Worm (Caenorhabditis elegans): ENCODE measurements around the gene nceh-1.

The nceh-1 gene

DNA sequence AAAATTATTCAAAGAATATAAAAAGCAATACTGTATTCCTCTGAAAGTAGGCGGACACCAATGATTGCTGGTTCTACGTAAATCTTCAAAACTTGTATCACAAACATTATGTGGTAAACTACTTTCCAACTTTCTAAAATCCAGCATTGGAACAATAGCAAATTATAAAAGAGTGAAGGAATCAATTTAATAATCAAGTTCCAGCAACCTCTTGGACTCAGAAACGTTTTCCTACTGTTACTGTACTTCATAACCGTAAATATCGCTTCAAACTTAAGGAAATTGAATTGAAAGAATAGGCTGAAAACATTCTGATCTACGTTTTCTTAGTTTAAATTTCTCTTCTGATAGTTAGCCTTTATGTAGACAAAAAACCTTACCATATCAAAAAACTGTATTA, 26.4 kb downstream of the nceh-1 start:
- TF ChIP-seq ceh-24 (tag; optimal IDR thresholded peaks at IDR 0.05) (no peak), ahr-1 (tag; optimal IDR thresholded peaks at IDR 0.05) (no peak), elt-4 (tag; optimal IDR thresholded peaks at IDR 0.05) (no peak), ceh-45 (GFP tag; IDR thresholded peaks at IDR 0.05) (no peak), fkh-10 (GFP tag; optimal IDR thresholded peaks at IDR 0.05) (no peak), tbx-7 (tag; optimal IDR thresholded peaks at IDR 0.05) (no peak), ceh-48 (tag; optimal IDR thresholded peaks at IDR 0.05) (no peak)

DNA sequence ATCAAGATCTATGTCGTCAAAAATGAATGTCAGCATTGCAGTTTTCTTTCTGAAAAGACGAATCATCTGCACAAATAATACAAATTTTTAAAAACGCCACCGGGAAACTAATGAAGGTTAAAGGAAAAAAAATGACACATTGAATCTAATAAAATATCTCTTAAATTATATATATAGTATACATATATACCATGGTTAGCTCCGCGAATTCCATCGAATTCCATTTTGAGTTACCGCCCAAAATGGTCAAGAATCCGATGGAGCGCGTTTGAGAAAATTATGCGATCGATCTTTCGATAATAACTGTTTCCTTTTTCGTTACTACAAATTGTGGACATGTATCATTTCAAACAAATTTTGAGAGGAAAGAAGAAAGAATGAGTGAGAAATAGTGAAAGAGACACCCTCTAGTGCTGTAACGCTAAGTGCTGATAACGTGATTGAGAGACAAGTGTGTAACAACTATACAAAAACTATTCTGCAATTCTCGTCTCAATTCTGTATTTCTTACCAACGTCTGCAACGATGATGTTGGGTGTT, 28.1 kb downstream of the nceh-1 start, which contains the start of the genes C25F9.6 and C25F9.10:
C25F9.6 (minus strand) TSS at position 51 of the 540 bp plus-strand sequence.
C25F9.10 (plus strand) TSS at position 454 of the 540 bp plus-strand sequence.
- TF ChIP-seq lim-6 (tag; optimal IDR thresholded peaks at IDR 0.05) (no peak), npax-4 (tag; optimal IDR thresholded peaks at IDR 0.05) (no peak), ceh-24 (tag; optimal IDR thresholded peaks at IDR 0.05) (no peak), Y22D7AL.16 (tag; optimal IDR thresholded peaks at IDR 0.05) (no peak), C38D4.7 (GFP tag; optimal IDR thresholded peaks at IDR 0.05) (no peak), ceh-48 (tag; optimal IDR thresholded peaks at IDR 0.05) (no peak), syd-9 (tag; optimal IDR thresholded peaks at IDR 0.05) (no peak), rnt-1 (tag; optimal IDR thresholded peaks at IDR 0.05) (no peak)

DNA sequence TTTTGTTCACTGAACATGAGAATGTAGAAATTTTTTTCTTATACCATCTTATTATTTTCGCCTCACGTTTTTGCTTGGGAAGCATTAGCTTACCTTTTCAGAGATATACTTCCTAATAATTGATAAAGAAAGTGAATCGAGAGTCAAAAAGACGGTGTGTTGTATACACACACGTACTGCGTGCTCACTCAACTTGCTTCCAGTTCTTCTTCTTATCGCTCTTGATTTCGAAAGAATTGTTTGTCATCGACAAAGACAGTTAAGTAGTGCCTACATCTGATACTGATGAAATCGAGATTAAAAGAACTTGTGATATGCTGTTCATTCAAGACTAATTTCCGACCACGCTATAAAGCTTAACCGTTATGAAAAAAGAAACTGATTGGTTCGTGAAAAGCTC, 33.4 kb downstream of the nceh-1 start, which contains the start of gene C25F9.5:
C25F9.5 (minus strand) TSS at position 195 of the 400 bp plus-strand sequence.
- TF ChIP-seq ref-2 (tag; optimal IDR thresholded peaks at IDR 0.05) (no peak), hlh-30 (tag; optimal IDR thresholded peaks at IDR 0.05; ENCODE audit: insufficient read depth) (no peak), pag-3 (tag; optimal IDR thresholded peaks at IDR 0.05; ENCODE audit: borderline replicate concordance) (no peak), ama-1 (optimal IDR thresholded peaks at IDR 0.05) (no peak), nhr-232 (tag; optimal IDR thresholded peaks at IDR 0.05) (no peak), fkh-10 (GFP tag; optimal IDR thresholded peaks at IDR 0.05) (no peak), ets-4 (tag; optimal IDR thresholded peaks at IDR 0.05) (no peak), ttx-3 (tag; optimal IDR thresholded peaks at IDR 0.05) (no peak), eyg-1 (tag; optimal IDR thresholded peaks at IDR 0.05) (no peak), hlh-13 (GFP tag; optimal IDR thresholded peaks at IDR 0.05) (no peak), ztf-16 (tag; optimal IDR thresholded peaks at IDR 0.05) (no peak), ceh-9 (tag; optimal IDR thresholded peaks at IDR 0.05) (no peak), npax-4 (tag; optimal IDR thresholded peaks at IDR 0.05) (no peak), unc-42 (tag; optimal IDR thresholded peaks at IDR 0.05) (no peak), K09A11.1 (tag; optimal IDR thresholded peaks at IDR 0.05; ENCODE audit: insufficient read depth) (no peak), elt-2 (tag; optimal IDR thresholded peaks at IDR 0.05) (no peak), ceh-22 (tag; optimal IDR thresholded peaks at IDR 0.05) (no peak), pha-4 (tag; optimal IDR thresholded peaks at IDR 0.05) (no peak), ceh-19 (GFP tag; optimal IDR thresholded peaks at IDR 0.05) (no peak), C38D4.7 (GFP tag; optimal IDR thresholded peaks at IDR 0.05) (no peak)

DNA sequence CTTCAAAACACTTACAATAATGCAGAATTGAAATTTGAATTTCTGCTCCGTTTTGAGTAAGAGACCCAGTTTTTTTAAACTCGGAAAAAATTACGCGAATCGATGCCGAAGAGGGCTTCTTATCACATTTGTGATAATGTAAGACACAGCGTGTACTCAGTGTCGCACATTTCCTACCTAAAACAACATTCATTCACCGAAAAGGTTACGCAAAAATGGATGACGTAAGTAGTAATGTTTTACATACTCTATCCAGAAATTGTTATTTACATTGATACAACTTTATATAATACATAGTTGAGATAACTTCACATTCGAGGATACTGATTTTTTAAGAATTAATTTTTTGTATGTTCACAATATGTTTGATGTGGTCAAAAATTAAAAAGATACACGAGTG, 39.2 kb downstream of the nceh-1 start, which contains the start of the genes C25F9.4 and C25F9.9:
C25F9.4 (minus strand) TSS at position 101 of the 400 bp plus-strand sequence.
C25F9.9 (plus strand) TSS at position 137 of the 400 bp plus-strand sequence.
- TF ChIP-seq hlh-6 (tag; optimal IDR thresholded peaks at IDR 0.05): no peak
- no peak for TF ChIP-seq sox-4 (tag; optimal IDR thresholded peaks at IDR 0.05)
- TF ChIP-seq odd-2 (tag; optimal IDR thresholded peaks at IDR 0.05): no peak
- TF ChIP-seq nfya-1 (tag; optimal IDR thresholded peaks at IDR 0.05): no peak
- no peak for TF ChIP-seq pat-9 (tag; optimal IDR thresholded peaks at IDR 0.05)
- TF ChIP-seq ceh-2 (tag; optimal IDR thresholded peaks at IDR 0.05): no peak
- TF ChIP-seq pha-2 (tag; optimal IDR thresholded peaks at IDR 0.05): no peak
